Fruit fly (Drosophila melanogaster) whole organism, prepupa: Measurements from ENCODE around the gene Zcchc7.

Experiments used
- CG16779 ChIP-seq: fragments of 200-800 bp; sonication (Bioruptor generic); optimal IDR thresholded peaks from 3 replicates; lab custom pipeline; 2017; ENCODE audit warnings: missing biosample characterization, mild to moderate bottlenecking, missing genetic modification characterization
- CG4318 ChIP-seq: fragments of 200-800 bp; sonication (Bioruptor generic); optimal IDR thresholded peaks from 3 replicates; lab custom pipeline; 2017; ENCODE audit warnings: missing biosample characterization, mild to moderate bottlenecking, missing genetic modification characterization
- CG6792 ChIP-seq: fragments of 200-800 bp; sonication (Bioruptor generic); optimal IDR thresholded peaks from 3 replicates; lab custom pipeline; 2016; ENCODE audit warnings: missing biosample characterization, missing genetic modification characterization
- Met ChIP-seq: fragments of 200-800 bp; sonication (Bioruptor generic); optimal IDR thresholded peaks from 3 replicates; lab custom pipeline; 2016; ENCODE audit warnings: missing biosample characterization, missing genetic modification characterization
- pdm3 ChIP-seq: fragments of 200-800 bp; sonication (Bioruptor generic); optimal IDR thresholded peaks from 3 replicates; lab custom pipeline; 2016; ENCODE audit warnings: missing biosample characterization, missing genetic modification characterization

DNA sequence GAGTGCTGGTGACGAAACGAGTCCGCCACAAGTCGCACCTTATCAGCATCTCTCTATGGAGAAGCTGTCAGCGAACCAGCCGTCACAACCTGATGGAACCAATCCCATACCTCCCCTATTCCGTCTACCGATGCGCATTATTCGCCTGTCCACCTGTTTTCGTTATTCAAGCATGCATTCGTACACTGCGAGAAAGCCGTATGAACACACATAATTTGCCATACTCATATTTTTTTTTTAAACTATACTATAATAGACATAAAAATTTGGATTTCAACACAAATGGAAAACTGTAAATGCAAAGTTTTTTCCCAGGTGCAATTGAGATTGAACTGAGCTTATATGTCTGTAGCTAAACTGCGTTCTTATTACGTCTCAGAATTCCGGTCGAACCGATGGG, 48.6 kb upstream of the Zcchc7 start:
- TF ChIP-seq pdm3 (GFP tag; lab: Kevin White, UChicago), result peak; percentile 78
- peak; percentile 8 for TF ChIP-seq CG16779 (tag; lab: Kevin White, UChicago)
- TF ChIP-seq Met (GFP tag; lab: Kevin White, UChicago), result peak; percentile 83
- TF ChIP-seq CG6792, result peak; percentile 73
- TF ChIP-seq CG4318, result no peak
